Worm (Caenorhabditis elegans): Measurements from ENCODE around the gene T16G12.6.

Gene T16G12.6

DNA sequence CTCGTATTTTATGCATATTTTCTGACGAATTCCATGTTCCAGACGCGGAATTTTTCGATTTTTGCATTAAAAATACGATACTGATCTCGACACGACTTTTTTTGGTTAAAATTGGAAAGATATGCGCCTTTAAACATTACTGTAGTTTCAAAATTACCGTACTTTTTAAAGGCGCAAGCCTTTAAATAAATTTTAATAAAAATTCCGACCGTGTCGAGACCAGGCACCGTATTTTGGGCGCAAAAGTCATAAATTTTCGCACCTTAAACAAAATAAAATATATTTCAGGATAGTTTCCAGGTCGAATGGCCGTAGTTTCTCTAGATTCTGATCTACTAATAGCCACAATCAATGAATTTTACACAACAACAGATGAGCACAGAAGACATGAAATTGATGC lies at the start of gene T16G12.6:
Gene T16G12.6 (plus strand): TSS at position 301 of the 400 bp plus-strand sequence.
- TF ChIP-seq F39B2.1 (GFP tag; IDR thresholded peaks at IDR 0.05) (no peak), ceh-40 (GFP tag; IDR thresholded peaks at IDR 0.05) (no peak), madf-8 (GFP tag; conservative IDR thresholded peaks at IDR 0.05) (no peak), lsy-27 (tag; optimal IDR thresholded peaks at IDR 0.05; ENCODE audit: borderline replicate concordance, insufficient read depth) (no peak), lag-1 (GFP tag; IDR thresholded peaks at IDR 0.05) (no peak), pbrm-1 (GFP tag; IDR thresholded peaks at IDR 0.05) (no peak), madf-3 (GFP tag; IDR thresholded peaks at IDR 0.05) (no peak), ama-1 (optimal IDR thresholded peaks at IDR 0.05) (no peak), ama-1 (GFP tag; optimal IDR thresholded peaks at IDR 0.05) (no peak), him-1 (tag; optimal IDR thresholded peaks at IDR 0.05) (no peak), ZK185.1 (tag; optimal IDR thresholded peaks at IDR 0.05; ENCODE audit: poor library complexity, severe bottlenecking) (no peak), akir-1 (GFP tag; optimal IDR thresholded peaks at IDR 0.05) (no peak), zfh-2 (GFP tag; conservative IDR thresholded peaks at IDR 0.05) (no peak), ceh-27 (GFP tag; optimal IDR thresholded peaks at IDR 0.05) (no peak), nhr-120 (GFP tag; IDR thresholded peaks at IDR 0.05) (no peak), hlh-12 (tag; optimal IDR thresholded peaks at IDR 0.05) (no peak), Y95B8A.8 (GFP tag; IDR thresholded peaks at IDR 0.05) (no peak), F33H1.4 (GFP tag; IDR thresholded peaks at IDR 0.05) (no peak)

DNA sequence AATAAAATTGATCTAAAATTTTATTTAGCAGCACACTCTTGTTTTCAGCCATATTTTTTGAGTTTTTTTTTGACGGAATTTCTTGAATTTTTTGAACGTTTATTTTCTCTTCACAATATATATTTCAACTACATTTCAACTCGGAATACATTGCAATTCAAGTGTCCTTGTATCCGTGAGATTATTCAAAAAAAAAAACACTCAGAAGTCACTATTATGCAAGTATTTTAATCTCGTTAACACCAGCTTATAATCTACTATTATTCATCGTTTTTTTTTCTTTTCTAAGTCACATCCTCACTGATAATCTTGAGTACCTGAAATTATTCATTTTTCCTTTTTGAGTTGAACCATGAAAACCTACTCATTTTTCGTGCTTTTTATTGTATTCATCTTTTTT lies 45.9 kb upstream of the T16G12.6 start, which contains the start of gene ins-21:
Gene ins-21 (plus strand): TSS at position 301 of the 400 bp plus-strand sequence.
- TF ChIP-seq snpc-1.1 (tag; optimal IDR thresholded peaks at IDR 0.05; ENCODE audit: insufficient read depth) (no peak), ztf-28 (GFP tag; IDR thresholded peaks at IDR 0.05) (no peak), chd-7 (tag; optimal IDR thresholded peaks at IDR 0.05) (no peak), sptf-2 (GFP tag; optimal IDR thresholded peaks at IDR 0.05) (no peak)

DNA sequence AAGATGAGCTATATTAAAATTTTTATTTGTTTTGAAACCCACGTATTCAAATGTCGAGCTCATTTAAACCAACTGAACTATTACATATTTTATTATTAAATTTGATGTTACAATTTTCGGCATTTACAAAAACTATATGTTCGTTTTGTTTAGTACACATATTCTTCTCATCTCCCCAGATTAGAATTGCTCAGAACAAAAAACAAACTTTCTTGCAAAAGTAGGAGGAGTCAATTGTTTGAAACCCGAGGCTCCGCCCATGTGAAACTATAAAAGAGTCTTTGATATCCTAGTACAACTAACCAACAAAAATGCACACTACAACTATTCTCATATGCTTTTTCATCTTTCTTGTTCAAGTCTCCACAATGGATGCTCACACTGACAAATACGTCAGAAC lies 43.4 kb upstream of the T16G12.6 start, which contains the start of gene ins-22:
Gene ins-22 (plus strand): TSS at position 301 of the 400 bp plus-strand sequence.
- TF ChIP-seq tbp1 (GFP tag; optimal IDR thresholded peaks at IDR 0.05), result no peak
- TF ChIP-seq nfya-2 (GFP tag; IDR thresholded peaks at IDR 0.05), result no peak
- TF ChIP-seq Y53G8AR.9 (GFP tag; conservative IDR thresholded peaks at IDR 0.05), result no peak
- no peak for TF ChIP-seq Y56A3A.18 (GFP tag; IDR thresholded peaks at IDR 0.05)
- TF ChIP-seq tlf-1 (GFP tag; optimal IDR thresholded peaks at IDR 0.05), result no peak
- TF ChIP-seq ztf-22 (GFP tag; optimal IDR thresholded peaks at IDR 0.05), result no peak
- no peak for TF ChIP-seq mxl-1 (tag; optimal IDR thresholded peaks at IDR 0.05)
- TF ChIP-seq ceh-79 (tag; optimal IDR thresholded peaks at IDR 0.05), result no peak
- TF ChIP-seq lag-1 (GFP tag; IDR thresholded peaks at IDR 0.05), result no peak
- no peak for TF ChIP-seq egrh-3 (GFP tag; IDR thresholded peaks at IDR 0.05)

DNA sequence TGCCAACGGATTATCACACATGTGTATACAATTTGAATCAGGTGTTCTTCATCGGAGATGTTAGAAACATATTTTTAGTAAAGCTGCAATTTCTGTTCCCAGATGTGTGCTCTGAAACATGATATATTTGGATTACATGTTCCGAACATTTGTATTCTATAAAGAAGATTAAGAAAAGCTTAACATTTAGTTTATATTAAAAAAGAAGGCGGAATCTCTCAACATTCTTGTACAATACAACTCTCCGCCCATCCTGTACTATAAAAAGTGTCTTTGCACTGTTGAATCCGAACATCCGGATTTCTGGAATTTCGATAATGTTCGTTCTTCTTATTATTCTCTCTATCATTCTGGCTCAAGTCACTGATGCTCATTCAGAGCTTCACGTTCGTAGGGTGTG lies 41.4 kb upstream of the T16G12.6 start, which contains the start of gene ins-23:
Gene ins-23 (plus strand): TSS at position 301 of the 400 bp plus-strand sequence.
- no peak for TF ChIP-seq nhr-120 (GFP tag; IDR thresholded peaks at IDR 0.05)

DNA sequence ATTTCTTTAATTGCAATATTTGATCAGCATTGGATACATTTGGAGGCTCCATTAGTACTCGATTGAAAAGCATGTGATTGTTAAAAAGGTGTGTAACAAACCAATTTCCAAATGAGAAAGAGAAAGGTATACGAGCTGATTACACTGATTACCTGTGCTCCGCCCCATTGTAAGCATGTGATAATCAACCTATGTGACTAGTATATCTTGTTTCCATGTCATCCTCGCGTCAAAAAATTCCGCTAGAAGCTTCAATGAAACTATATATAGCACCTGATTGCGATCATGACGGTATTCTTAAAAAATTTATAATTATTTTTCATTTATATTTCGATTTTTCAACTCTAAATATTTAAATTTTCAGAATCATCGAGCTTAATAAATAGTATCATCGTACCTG lies 38.8 kb upstream of the T16G12.6 start, which contains the start of gene M04D8.4:
Gene M04D8.4 (minus strand): TSS at position 101 of the 400 bp plus-strand sequence.
- TF ChIP-seq sea-2 (GFP tag; IDR thresholded peaks at IDR 0.05), result no peak
- TF ChIP-seq lir-1 (GFP tag; conservative IDR thresholded peaks at IDR 0.05), result no peak
- TF ChIP-seq mel-28 (tag; optimal IDR thresholded peaks at IDR 0.05; ENCODE audit: borderline replicate concordance), result no peak
- no peak for TF ChIP-seq akir-1 (GFP tag; optimal IDR thresholded peaks at IDR 0.05)
- no peak for TF ChIP-seq T07F8.4 (tag; optimal IDR thresholded peaks at IDR 0.05)
